Worm (Caenorhabditis elegans): ENCODE data around the gene hst-1.

DNA sequence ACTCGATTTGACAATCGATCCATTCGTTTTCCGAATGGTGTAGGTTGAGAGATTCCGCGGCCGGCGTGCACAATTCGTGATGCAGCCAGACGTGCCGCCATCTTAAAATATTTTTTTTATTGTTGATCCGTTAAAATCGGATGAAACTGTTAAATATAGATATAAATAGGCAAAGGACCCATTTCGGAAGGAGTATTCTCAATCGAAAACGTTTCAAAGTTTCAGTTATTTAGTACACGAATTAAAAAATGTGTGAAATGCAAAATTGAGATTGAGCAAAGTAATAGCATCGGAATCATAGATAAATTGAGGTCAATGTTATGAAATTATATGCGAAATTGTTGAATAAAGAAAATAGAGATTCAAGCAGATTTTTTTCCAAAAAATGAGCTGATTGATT, 48.6 kb upstream of the hst-1 start, which contains the start of gene mrps-33:
- no peak for TF ChIP-seq lin-26 (GFP tag; IDR thresholded peaks at IDR 0.05)
- no peak for TF ChIP-seq nhr-90 (tag; optimal IDR thresholded peaks at IDR 0.05)
- no peak for TF ChIP-seq C17E4.6 (GFP tag; IDR thresholded peaks at IDR 0.05)
- no peak for TF ChIP-seq egl-18 (GFP tag; IDR thresholded peaks at IDR 0.05)
- no peak for TF ChIP-seq unc-62 (GFP tag; optimal IDR thresholded peaks at IDR 0.05)
- no peak for TF ChIP-seq ekl-4 (GFP tag; IDR thresholded peaks at IDR 0.05)
- TF ChIP-seq ztf-18 (tag; optimal IDR thresholded peaks at IDR 0.05), result peak; percentile 8
